Worm (Caenorhabditis elegans) whole organism, early embryonic: Measurements from ENCODE around the gene F49H6.12.

Source experiments
- aly-1 ChIP-seq: sonication (generic microtip); optimal IDR thresholded peaks from 2 replicates; lab custom pipeline; 2016; ENCODE audit warnings: missing genetic modification characterization, missing compliant biosample characterization
- ama-1 ChIP-seq: fragments of 150-350 bp; optimal IDR thresholded peaks from 2 replicates; lab custom pipeline; 2014
- flt-1 ChIP-seq: fragments of 200-800 bp; sonication (Bioruptor generic); IDR thresholded peaks from 2 replicates; pipeline ENCODE4 v1.3.6; 2022; ENCODE audit warnings: missing genetic modification characterization, missing compliant biosample characterization
- hmg-4 ChIP-seq: fragments of 200-800 bp; sonication (Bioruptor generic); optimal IDR thresholded peaks from 2 replicates; lab custom pipeline; 2018; ENCODE audit warnings: mild to moderate bottlenecking, missing genetic modification characterization, missing compliant biosample characterization
- tra-4 ChIP-seq: sonication (generic microtip); optimal IDR thresholded peaks from 2 replicates; lab custom pipeline; 2017; ENCODE audit warnings: missing genetic modification characterization, missing compliant biosample characterization

DNA sequence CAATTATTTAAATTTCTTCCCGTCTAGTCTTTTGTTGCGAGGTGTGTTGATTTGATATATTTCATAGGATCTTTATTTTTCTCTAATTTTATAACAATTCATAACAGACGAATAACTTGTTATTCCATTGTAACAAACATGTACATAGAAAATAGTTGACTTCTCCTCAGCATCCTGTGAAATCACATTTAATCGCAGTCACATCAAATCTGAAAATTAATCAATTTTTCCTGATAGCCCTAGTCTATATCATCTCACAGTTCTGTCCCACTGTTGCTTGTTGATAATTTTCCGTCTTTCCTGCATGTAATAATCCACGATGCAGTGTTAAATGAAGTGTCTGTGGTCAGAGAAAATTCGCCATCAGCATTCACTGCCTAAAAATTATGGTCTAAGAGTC lies 33.5 kb downstream of the F49H6.12 start:
- TF ChIP-seq ama-1 (no peak), tra-4 (no peak), aly-1 (tag; lab: Kevin White, UChicago) (no peak), hmg-4 (GFP tag; lab: Kevin White, UChicago) (no peak), flt-1 (GFP tag; lab: Robert Waterston, UW) (no peak)
